Fruit fly (Drosophila melanogaster): ENCODE results near the gene CG34164.

The CG34164 gene

DNA sequence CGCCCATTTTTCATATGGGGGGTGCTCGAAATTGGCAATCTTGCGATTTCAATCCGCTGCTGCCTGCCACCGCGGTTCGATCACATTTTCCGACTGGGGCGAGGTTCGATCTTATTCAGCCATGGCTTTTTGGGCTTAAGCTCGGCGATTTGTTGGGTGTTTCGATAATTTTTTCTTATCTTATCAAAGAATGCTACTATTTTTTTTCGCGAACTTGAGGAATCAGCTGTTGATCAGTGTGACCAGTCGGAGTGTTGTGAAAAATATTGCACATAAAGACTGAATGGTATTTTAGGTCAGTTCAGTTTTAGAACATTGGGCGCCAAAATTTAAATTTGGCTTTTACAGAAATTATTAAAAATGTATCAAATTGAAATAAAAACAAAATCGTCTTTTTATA is 35.4 kb upstream of the CG34164 start, which contains the start of gene Wdr81 (continued):
- TF ChIP-seq CG10321 (GFP tag; IDR thresholded peaks at IDR 0.05): 0 out of 2 replicates have a peak, but pooled peaks have one; percentile 17
- TF ChIP-seq crp (GFP tag; optimal IDR thresholded peaks at IDR 0.05): peak; percentile 76 to 93
- TF ChIP-seq Dll (GFP tag; IDR thresholded peaks at IDR 0.05; ENCODE audit: partially characterized antibody): peak; percentile 47; the same call in 2 of the 4 replicates
- peak; percentile 48 for TF ChIP-seq wek (GFP tag; optimal IDR thresholded peaks at IDR 0.05)
- peak; percentile 66 for TF ChIP-seq sqz (GFP tag; optimal IDR thresholded peaks at IDR 0.05)
- TF ChIP-seq rib (GFP tag; IDR thresholded peaks at IDR 0.05): peak; percentile 68
- TF ChIP-seq CG14050 (GFP tag; IDR thresholded peaks at IDR 0.05): no peak
- peak; percentile 80 for TF ChIP-seq gfzf (GFP tag; optimal IDR thresholded peaks at IDR 0.05)
- TF ChIP-seq MESR4 (GFP tag; optimal IDR thresholded peaks at IDR 0.05): peak; percentile 61
- peak; percentile 58 for TF ChIP-seq MBD-R2 (GFP tag; IDR thresholded peaks at IDR 0.05)
- peak; percentile 96 for TF ChIP-seq Dp (GFP tag; optimal IDR thresholded peaks at IDR 0.05)
- TF ChIP-seq CG4617 (GFP tag; optimal IDR thresholded peaks at IDR 0.05; ENCODE audit: borderline replicate concordance): peak; percentile 45
- TF ChIP-seq CG10267 (tag; optimal IDR thresholded peaks at IDR 0.05): peak; percentile 17

DNA sequence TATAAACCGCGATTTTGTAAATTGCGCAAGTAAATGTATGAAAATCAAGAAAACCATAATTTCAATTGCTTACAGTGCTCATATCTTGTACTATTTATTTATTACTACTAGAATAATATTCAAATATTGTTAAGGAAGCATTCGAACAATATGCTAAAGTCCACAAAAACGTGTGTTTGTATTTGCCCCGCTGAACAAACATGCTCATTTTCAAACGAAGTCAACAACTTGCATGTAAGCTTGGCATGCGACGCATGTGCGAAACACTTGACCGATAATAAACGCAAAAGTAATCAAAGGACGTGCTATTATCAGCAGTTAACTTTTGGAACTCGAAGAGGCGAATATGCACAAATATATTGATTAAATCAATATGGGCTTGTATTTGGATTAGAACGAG is 35.0 kb upstream of the CG34164 start:
- TF ChIP-seq Drgx (GFP tag; IDR thresholded peaks at IDR 0.05) (no peak), stc (GFP tag; IDR thresholded peaks at IDR 0.05) (no peak), CG1832 (GFP tag; optimal IDR thresholded peaks at IDR 0.05) (no peak), HHEX (GFP tag; optimal IDR thresholded peaks at IDR 0.05) (peak; percentile 77), slou (GFP tag; optimal IDR thresholded peaks at IDR 0.05) (no peak), Bdp1 (GFP tag; optimal IDR thresholded peaks at IDR 0.05) (peak; percentile 51), CG6854 (GFP tag; optimal IDR thresholded peaks at IDR 0.05) (peak; percentile 48), CG12155 (GFP tag; optimal IDR thresholded peaks at IDR 0.05) (peak; percentile 1), BtbVII (GFP tag; optimal IDR thresholded peaks at IDR 0.05) (peak; percentile 74), CG14860 (GFP tag; IDR thresholded peaks at IDR 0.05; ENCODE audit: partially characterized antibody) (no peak), CG2678 (tag; optimal IDR thresholded peaks at IDR 0.05) (peak; percentile 72), disco-r (GFP tag; optimal IDR thresholded peaks at IDR 0.05) (no peak), CG18599 (GFP tag; optimal IDR thresholded peaks at IDR 0.05) (peak; percentile 73), CG6791 (GFP tag; IDR thresholded peaks at IDR 0.05; ENCODE audit: partially characterized antibody) (no peak), Dp (GFP tag; optimal IDR thresholded peaks at IDR 0.05) (no peak), zen (tag; optimal IDR thresholded peaks at IDR 0.05) (no peak), CG9797 (GFP tag; optimal IDR thresholded peaks at IDR 0.05) (no peak), CG2120 (GFP tag; optimal IDR thresholded peaks at IDR 0.05) (peak; percentile 52), CG1647 (GFP tag; optimal IDR thresholded peaks at IDR 0.05) (peak; percentile 33), CG12104 (GFP tag; optimal IDR thresholded peaks at IDR 0.05) (peak; percentile 32), ara (GFP tag; IDR thresholded peaks at IDR 0.05) (peak; percentile 19; the same call in 1 of the 2 replicates), CG3407 (GFP tag; optimal IDR thresholded peaks at IDR 0.05) (peak; percentile 87), zfh1 (GFP tag; IDR thresholded peaks at IDR 0.05) (peak; percentile 46; the same call in 2 of the 3 replicates), pho (GFP tag; optimal IDR thresholded peaks at IDR 0.05) (peak; percentile 18), Sry-δ (GFP tag; optimal IDR thresholded peaks at IDR 0.05) (peak; percentile 4), CG4820 (GFP tag; optimal IDR thresholded peaks at IDR 0.05) (no peak), cwo (GFP tag; optimal IDR thresholded peaks at IDR 0.05) (peak; percentile 37), Atf6 (GFP tag; IDR thresholded peaks at IDR 0.05) (peak; percentile 83), CG17328 (GFP tag; IDR thresholded peaks at IDR 0.05) (peak; percentile 61), CG11398 (GFP tag; optimal IDR thresholded peaks at IDR 0.05) (peak; percentile 54), btn (GFP tag; optimal IDR thresholded peaks at IDR 0.05) (no peak), CG17612 (GFP tag; IDR thresholded peaks at IDR 0.05) (no peak), sim (GFP tag; IDR thresholded peaks at IDR 0.05) (no peak), CG32767 (GFP tag; IDR thresholded peaks at IDR 0.05) (no peak), ro (GFP tag; IDR thresholded peaks at IDR 0.05) (no peak), dati (GFP tag; IDR thresholded peaks at IDR 0.05) (no peak), CG1024 (GFP tag; IDR thresholded peaks at IDR 0.05) (no peak), Gsc (GFP tag; IDR thresholded peaks at IDR 0.05) (no peak)
